Worm (Caenorhabditis elegans) whole organism, L4 larva: ENCODE data around the gene taf-3.

ENCODE experiments used
- F10B5.3 ChIP-seq: sonication (generic microtip); optimal IDR thresholded peaks from 2 replicates; lab custom pipeline; 2016; ENCODE audit warnings: mild to moderate bottlenecking, missing genetic modification characterization, missing compliant biosample characterization
- F44E2.7 ChIP-seq: fragments of 200-800 bp; sonication (Bioruptor generic); IDR thresholded peaks from 2 replicates; pipeline ENCODE4 v2.1.2; 2022; ENCODE audit warnings: missing genetic modification characterization, missing compliant biosample characterization
- F49E8.2 ChIP-seq: sonication (generic microtip); optimal IDR thresholded peaks from 2 replicates; lab custom pipeline; 2016; ENCODE audit warnings: missing compliant biosample characterization, mild to moderate bottlenecking, missing genetic modification characterization, borderline replicate concordance
- Y105C5A.15 ChIP-seq: fragments of 200-800 bp; sonication (Bioruptor generic); IDR thresholded peaks from 2 replicates; pipeline ENCODE4 v1.3.6; 2022; ENCODE audit warnings: missing genetic modification characterization, missing compliant biosample characterization
- ZK546.5 ChIP-seq, 2 experiments: sonication (generic microtip); optimal IDR thresholded peaks; 2 replicates each; lab custom pipeline; 2017; ENCODE audit warnings: missing biosample characterization in 2 of 2, missing genetic modification characterization in 2 of 2
- aha-1 ChIP-seq: fragments of 150-350 bp; peaks from one replicate; lab custom pipeline; 2014; ENCODE audit warnings: missing biosample characterization, missing genetic modification characterization
- arid-1 ChIP-seq: fragments of 200-800 bp; sonication (Bioruptor generic); conservative IDR thresholded peaks from 2 replicates; pipeline ENCODE4 v1.3.6; 2022; ENCODE audit warnings: missing genetic modification reagents, missing genetic modification characterization, missing compliant biosample characterization
- ceh-20 ChIP-seq: fragments of 200-800 bp; sonication (Bioruptor generic); IDR thresholded peaks from 2 replicates; pipeline ENCODE4 v1.3.6; 2022; ENCODE audit warnings: missing genetic modification reagents, missing genetic modification characterization, missing compliant biosample characterization
- ceh-44 ChIP-seq: fragments of 200-800 bp; sonication (Bioruptor generic); IDR thresholded peaks from 2 replicates; pipeline ENCODE4 v1.3.6; 2022; ENCODE audit warnings: missing genetic modification reagents, missing genetic modification characterization, missing compliant biosample characterization
- ces-1 ChIP-seq: fragments of 150-350 bp; sonication (generic microtip); optimal IDR thresholded peaks from 4 replicates; lab custom pipeline; 2014; ENCODE audit warnings: missing biosample characterization, missing genetic modification reagents, missing genetic modification characterization
- ctbp-1 ChIP-seq: fragments of 200-800 bp; sonication (Bioruptor generic); IDR thresholded peaks from 2 replicates; pipeline ENCODE4 v1.3.6; 2022; ENCODE audit warnings: missing genetic modification reagents, missing genetic modification characterization, missing compliant biosample characterization
- daf-16 ChIP-seq, 3 experiments: sonication (generic microtip); optimal IDR thresholded peaks; 2 replicates each; lab custom pipeline; 2016 to 2017; ENCODE audit warnings: missing genetic modification characterization in 3 of 3, missing genetic modification reagents in 3 of 3, mild to moderate bottlenecking in 2 of 3, missing compliant biosample characterization in 2 of 3, missing biosample characterization in 1 of 3, moderate library complexity in 1 of 3
- daf-19 ChIP-seq: fragments of 200-800 bp; sonication (Bioruptor generic); conservative IDR thresholded peaks from 2 replicates; pipeline ENCODE4 v1.3.6; 2022; ENCODE audit warnings: missing genetic modification characterization, missing compliant biosample characterization
- daf-8 ChIP-seq: fragments of 200-800 bp; sonication (Bioruptor generic); IDR thresholded peaks from 2 replicates; pipeline ENCODE4 v1.3.6; 2022; ENCODE audit warnings: missing genetic modification characterization, missing compliant biosample characterization
- dmd-6 ChIP-seq: fragments of 200-800 bp; sonication (Bioruptor generic); IDR thresholded peaks from 2 replicates; pipeline ENCODE4 v1.3.6; 2022; ENCODE audit warnings: missing genetic modification reagents, missing genetic modification characterization, missing compliant biosample characterization
- dmd-8 ChIP-seq: fragments of 200-800 bp; sonication (Bioruptor generic); IDR thresholded peaks from 2 replicates; pipeline ENCODE4 v1.3.6; 2022; ENCODE audit warnings: missing genetic modification characterization, missing compliant biosample characterization
- dmd-9 ChIP-seq: fragments of 200-800 bp; sonication (Bioruptor generic); IDR thresholded peaks from 2 replicates; pipeline ENCODE4 v1.3.6; 2022; ENCODE audit warnings: missing genetic modification reagents, missing genetic modification characterization, missing compliant biosample characterization
- dpl-1 ChIP-seq: fragments of 150-350 bp; optimal IDR thresholded peaks from 2 replicates; lab custom pipeline; 2014; ENCODE audit warnings: missing biosample characterization, missing genetic modification reagents, missing genetic modification characterization
- dve-1 ChIP-seq: sonication (generic microtip); optimal IDR thresholded peaks from 2 replicates; lab custom pipeline; 2017; ENCODE audit warnings: antibody characterized with exemption, mild to moderate bottlenecking, missing genetic modification characterization, missing compliant biosample characterization; ENCODE audit not compliant: insufficient read depth
- hif-1 ChIP-seq, 2 experiments: sonication (generic microtip); optimal IDR thresholded peaks; 2 replicates each; lab custom pipeline; 2016 to 2017; ENCODE audit warnings: missing compliant biosample characterization in 2 of 2, missing genetic modification characterization in 2 of 2, missing genetic modification reagents in 2 of 2, missing genotype in 2 of 2, mild to moderate bottlenecking in 1 of 2
- hlh-11 ChIP-seq: fragments of 200-800 bp; sonication (Bioruptor generic); optimal IDR thresholded peaks from 2 replicates; lab custom pipeline; 2018; ENCODE audit warnings: mild to moderate bottlenecking, missing genetic modification characterization, missing compliant biosample characterization
- hlh-30 ChIP-seq: sonication (generic microtip); optimal IDR thresholded peaks from 2 replicates; lab custom pipeline; 2017; ENCODE audit warnings: antibody characterized with exemption, mild to moderate bottlenecking, missing genetic modification characterization, missing compliant biosample characterization; ENCODE audit not compliant: insufficient read depth
- hmg-1.1 ChIP-seq: fragments of 200-800 bp; sonication (Bioruptor generic); IDR thresholded peaks from 2 replicates; pipeline ENCODE4 v1.3.6; 2022; ENCODE audit warnings: missing genetic modification reagents, missing genetic modification characterization, missing compliant biosample characterization
- jun-1 ChIP-seq: fragments of 150-350 bp; optimal IDR thresholded peaks from 2 replicates; lab custom pipeline; 2014; ENCODE audit warnings: missing biosample characterization, missing genetic modification reagents, missing genetic modification characterization
- lim-7 ChIP-seq: fragments of 200-800 bp; sonication (Bioruptor generic); IDR thresholded peaks from 2 replicates; pipeline ENCODE4 v1.3.6; 2022; ENCODE audit warnings: missing genetic modification characterization, missing compliant biosample characterization
- lin-1 ChIP-seq: fragments of 200-800 bp; sonication (Bioruptor generic); IDR thresholded peaks from 2 replicates; pipeline ENCODE4 v1.3.6; 2022; ENCODE audit warnings: missing genetic modification reagents, missing genetic modification characterization, missing compliant biosample characterization
- lin-13 ChIP-seq: fragments of 150-350 bp; optimal IDR thresholded peaks from 2 replicates; lab custom pipeline; 2014; ENCODE audit warnings: missing biosample characterization, missing genetic modification reagents, missing genetic modification characterization
- lin-15B ChIP-seq: fragments of 150-350 bp; sonication (generic microtip); optimal IDR thresholded peaks from 3 replicates; lab custom pipeline; 2014; ENCODE audit warnings: missing biosample characterization, missing genetic modification characterization
- lin-29 ChIP-seq: fragments of 200-800 bp; sonication (Bioruptor generic); IDR thresholded peaks from 2 replicates; pipeline ENCODE4 v1.3.6; 2022; ENCODE audit warnings: missing genetic modification reagents, missing genetic modification characterization, missing compliant biosample characterization
- madf-5 ChIP-seq, 2 experiments: fragments of 200-800 bp; sonication (Bioruptor generic); IDR thresholded peaks; 2 replicates each; pipeline ENCODE4 v1.3.6; 2022; ENCODE audit warnings: missing compliant biosample characterization in 2 of 2, missing genetic modification characterization in 2 of 2
- mdl-1 ChIP-seq, 2 experiments: fragments of 150-350 bp in 1 of 2; sonication (generic microtip) in 1 of 2; optimal IDR thresholded peaks; 2 replicates each; lab custom pipeline; 2014 to 2017; ENCODE audit warnings: missing biosample characterization in 2 of 2, missing genetic modification characterization in 2 of 2
- mep-1 ChIP-seq: fragments of 150-350 bp; sonication (generic microtip); optimal IDR thresholded peaks from 3 replicates; lab custom pipeline; 2014; ENCODE audit warnings: missing biosample characterization, missing genetic modification characterization
- mxl-2 ChIP-seq: fragments of 200-800 bp; sonication (Bioruptor generic); conservative IDR thresholded peaks from 2 replicates; pipeline ENCODE4 v1.3.6; 2022; ENCODE audit warnings: missing genetic modification reagents, missing genetic modification characterization, missing compliant biosample characterization
- mxl-3 ChIP-seq: fragments of 200-800 bp; sonication (Bioruptor generic); optimal IDR thresholded peaks from 2 replicates; lab custom pipeline; 2018; ENCODE audit warnings: mild to moderate bottlenecking, missing genetic modification characterization, missing compliant biosample characterization
- nhr-102 ChIP-seq: sonication (generic microtip); optimal IDR thresholded peaks from 2 replicates; lab custom pipeline; 2016; ENCODE audit warnings: mild to moderate bottlenecking, missing genetic modification characterization, moderate library complexity, missing compliant biosample characterization
- nhr-237 ChIP-seq: sonication (generic microtip); optimal IDR thresholded peaks from 2 replicates; lab custom pipeline; 2017; ENCODE audit warnings: missing biosample characterization, missing genetic modification characterization
- nhr-28 ChIP-seq: fragments of 150-350 bp; optimal IDR thresholded peaks from 2 replicates; lab custom pipeline; 2014; ENCODE audit warnings: missing biosample characterization, missing genetic modification characterization
- nhr-42 ChIP-seq: fragments of 200-800 bp; sonication (Bioruptor generic); IDR thresholded peaks from 2 replicates; pipeline ENCODE4 v1.3.6; 2022; ENCODE audit warnings: missing genetic modification characterization, missing compliant biosample characterization
- nhr-6 ChIP-seq: fragments of 150-350 bp; optimal IDR thresholded peaks from 2 replicates; lab custom pipeline; 2014; ENCODE audit warnings: missing biosample characterization, missing genetic modification characterization
- php-3 ChIP-seq: fragments of 200-800 bp; sonication (Bioruptor generic); IDR thresholded peaks from 2 replicates; pipeline ENCODE4 v1.3.6; 2022; ENCODE audit warnings: missing genetic modification reagents, missing genetic modification characterization, missing compliant biosample characterization
- pqm-1 ChIP-seq: sonication (generic microtip); optimal IDR thresholded peaks from 2 replicates; lab custom pipeline; 2017; ENCODE audit warnings: missing biosample characterization, missing genetic modification characterization
- saeg-2 ChIP-seq: fragments of 200-800 bp; sonication (Bioruptor generic); IDR thresholded peaks from 2 replicates; pipeline ENCODE4 v1.3.6; 2022; ENCODE audit warnings: missing genetic modification reagents, missing genetic modification characterization, missing compliant biosample characterization
- sdz-12 ChIP-seq: fragments of 200-800 bp; sonication (Bioruptor generic); optimal IDR thresholded peaks from 2 replicates; lab custom pipeline; 2018; ENCODE audit warnings: mild to moderate bottlenecking, missing genetic modification characterization, missing compliant biosample characterization
- skn-1 ChIP-seq: fragments of 150-350 bp; optimal IDR thresholded peaks from 2 replicates; lab custom pipeline; 2014; ENCODE audit warnings: missing biosample characterization, missing genetic modification characterization
- snpc-1.2 ChIP-seq: fragments of 200-800 bp; sonication (Bioruptor generic); IDR thresholded peaks from 2 replicates; pipeline ENCODE4 v1.3.6; 2022; ENCODE audit warnings: missing genetic modification reagents, missing genetic modification characterization, missing compliant biosample characterization
- snpc-4 ChIP-seq: fragments of 150-350 bp; optimal IDR thresholded peaks from 2 replicates; lab custom pipeline; 2014; ENCODE audit warnings: missing biosample characterization, missing genetic modification characterization
- spr-3 ChIP-seq: fragments of 200-800 bp; sonication (Bioruptor generic); optimal IDR thresholded peaks from 2 replicates; lab custom pipeline; 2018; ENCODE audit warnings: mild to moderate bottlenecking, missing genetic modification characterization, missing compliant biosample characterization
- tag-97 ChIP-seq: fragments of 200-800 bp; sonication (Bioruptor generic); IDR thresholded peaks from 2 replicates; pipeline ENCODE4 v1.3.6; 2022; ENCODE audit warnings: missing genetic modification characterization, missing compliant biosample characterization
- unc-62 ChIP-seq, 3 experiments: fragments of 150-350 bp in 1 of 3; sonication (generic microtip); optimal IDR thresholded peaks in 2 of 3; peaks in 1 of 3; 1 replicate in 1 of 3; 2 replicates in 2 of 3; lab custom pipeline; 2014 to 2017; ENCODE audit warnings: missing biosample characterization in 3 of 3, missing genetic modification characterization in 3 of 3, missing genetic modification reagents in 3 of 3, missing genotype in 1 of 3
- zfp-3 ChIP-seq: fragments of 200-800 bp; sonication (Bioruptor generic); conservative IDR thresholded peaks from 2 replicates; pipeline ENCODE4 v1.3.6; 2022; ENCODE audit warnings: missing genetic modification reagents, missing genetic modification characterization, missing compliant biosample characterization
- ztf-11 ChIP-seq: fragments of 150-350 bp; optimal IDR thresholded peaks from 2 replicates; lab custom pipeline; 2014; ENCODE audit warnings: missing biosample characterization, missing genetic modification characterization

Gene taf-3

ce11 chrX:16324222-16324621 lies 8.0 kb upstream of the taf-3 start (continued):
- TF ChIP-seq mdl-1 (tag; optimal IDR thresholded peaks at IDR 0.05; lab: Kevin White, UChicago) (peak; percentile 28 to 76), lin-13 (GFP tag; lab: Kevin White, UChicago) (no peak), hmg-1.1 (GFP tag; lab: Robert Waterston, UW) (0 out of 2 replicates have a peak, but pooled peaks have one; percentile 21), mep-1 (tag; lab: Kevin White, UChicago) (no peak), unc-62 (GFP tag; optimal IDR thresholded peaks at IDR 0.05 in 1 of 2; lab: Kevin White, UChicago) (peak in 1 of 2 experiments; percentile 77), unc-62 (tag; optimal IDR thresholded peaks at IDR 0.05; lab: Kevin White, UChicago) (no peak), madf-5 (GFP tag; IDR thresholded peaks at IDR 0.05; lab: Robert Waterston, UW) (no peak), jun-1 (tag; lab: Kevin White, UChicago) (no peak), ztf-11 (no peak), F44E2.7 (GFP tag; lab: Robert Waterston, UW) (no peak), ceh-20 (GFP tag; lab: Robert Waterston, UW) (no peak), lin-1 (GFP tag; lab: Robert Waterston, UW) (no peak), lim-7 (GFP tag; lab: Robert Waterston, UW) (no peak), snpc-4 (tag; lab: Kevin White, UChicago) (no peak), hlh-30 (tag; lab: Kevin White, UChicago) (peak; percentile 53), F10B5.3 (tag; lab: Kevin White, UChicago) (no peak), sdz-12 (GFP tag; lab: Kevin White, UChicago) (no peak), lin-29 (no peak), dmd-6 (no peak), F49E8.2 (tag; lab: Kevin White, UChicago) (no peak), aha-1 (tag; lab: Kevin White, UChicago) (peak; percentile 43), nhr-6 (no peak), snpc-1.2 (no peak), mxl-2 (GFP tag; lab: Robert Waterston, UW) (no peak), spr-3 (GFP tag; lab: Kevin White, UChicago) (no peak), dve-1 (tag; lab: Kevin White, UChicago) (no peak), daf-16 (GFP tag; optimal IDR thresholded peaks at IDR 0.05; lab: Kevin White, UChicago) (no peak), daf-16 (tag; optimal IDR thresholded peaks at IDR 0.05; lab: Kevin White, UChicago) (no peak), nhr-102 (tag; lab: Kevin White, UChicago) (no peak), dmd-8 (GFP tag; lab: Robert Waterston, UW) (no peak), ceh-44 (GFP tag; lab: Robert Waterston, UW) (no peak), hlh-11 (tag; lab: Kevin White, UChicago) (peak; percentile 68), arid-1 (no peak), dmd-9 (GFP tag; lab: Robert Waterston, UW) (no peak), zfp-3 (GFP tag; lab: Robert Waterston, UW) (no peak), tag-97 (GFP tag; lab: Robert Waterston, UW) (no peak), nhr-28 (tag; lab: Kevin White, UChicago) (peak; percentile 39), mxl-3 (GFP tag; lab: Kevin White, UChicago) (peak; percentile 52), saeg-2 (GFP tag; lab: Robert Waterston, UW) (no peak), nhr-237 (tag; lab: Kevin White, UChicago) (no peak), skn-1 (no peak), nhr-42 (GFP tag; lab: Robert Waterston, UW) (no peak), daf-19 (no peak), hif-1 (tag; optimal IDR thresholded peaks at IDR 0.05; lab: Kevin White, UChicago) (no peak), ctbp-1 (GFP tag; lab: Robert Waterston, UW) (no peak), daf-8 (no peak), php-3 (GFP tag; lab: Robert Waterston, UW) (no peak), ZK546.5 (tag; optimal IDR thresholded peaks at IDR 0.05; lab: Kevin White, UChicago) (no peak), pqm-1 (no peak), dpl-1 (peak; percentile 17), lin-15B (tag; lab: Kevin White, UChicago) (no peak), Y105C5A.15 (GFP tag; lab: Robert Waterston, UW) (no peak), ces-1 (GFP tag; lab: Kevin White, UChicago) (no peak)
